Worm (Caenorhabditis elegans) whole organism, L4 larva: ENCODE data around the gene hap-1.
A peak's percentile ranks its signal among the peaks of the same experiment; 100 is the strongest.

ENCODE experiments used
- R02D3.7 ChIP-seq: fragments of 150-350 bp; sonication (generic microtip); optimal IDR thresholded peaks from 3 replicates; lab custom pipeline; 2014; ENCODE audit warnings: missing biosample characterization, missing genetic modification characterization
- T20F7.1 ChIP-seq: fragments of 200-800 bp; sonication (Bioruptor generic); optimal IDR thresholded peaks from 2 replicates; lab custom pipeline; 2018; ENCODE audit warnings: mild to moderate bottlenecking, missing genetic modification characterization, missing compliant biosample characterization
- Y105C5A.15 ChIP-seq: fragments of 200-800 bp; sonication (Bioruptor generic); IDR thresholded peaks from 2 replicates; pipeline ENCODE4 v1.3.6; 2022; ENCODE audit warnings: missing genetic modification characterization, missing compliant biosample characterization
- Y48G9A.11 ChIP-seq: fragments of 200-800 bp; sonication (Bioruptor generic); IDR thresholded peaks from 2 replicates; pipeline ENCODE4 v1.3.6; 2022; ENCODE audit warnings: missing genetic modification reagents, missing genetic modification characterization, missing compliant biosample characterization
- ZK546.5 ChIP-seq, 2 experiments: sonication (generic microtip); optimal IDR thresholded peaks; 2 replicates each; lab custom pipeline; 2017; ENCODE audit warnings: missing biosample characterization in 2 of 2, missing genetic modification characterization in 2 of 2
- ama-1 ChIP-seq: fragments of 150-350 bp; optimal IDR thresholded peaks from 2 replicates; lab custom pipeline; 2014; ENCODE audit warnings: inconsistent platforms, mixed read lengths
- ceh-62 ChIP-seq: sonication (generic microtip); optimal IDR thresholded peaks from 2 replicates; lab custom pipeline; 2017; ENCODE audit warnings: missing biosample characterization, missing genetic modification characterization
- cey-2 ChIP-seq: sonication (generic microtip); optimal IDR thresholded peaks from 3 replicates; lab custom pipeline; 2017; ENCODE audit warnings: missing genetic modification characterization, mild to moderate bottlenecking, missing compliant biosample characterization, antibody characterized with exemption, borderline replicate concordance; ENCODE audit not compliant: insufficient read depth
- dmd-8 ChIP-seq: fragments of 200-800 bp; sonication (Bioruptor generic); IDR thresholded peaks from 2 replicates; pipeline ENCODE4 v1.3.6; 2022; ENCODE audit warnings: missing genetic modification characterization, missing compliant biosample characterization
- dmd-9 ChIP-seq: fragments of 200-800 bp; sonication (Bioruptor generic); IDR thresholded peaks from 2 replicates; pipeline ENCODE4 v1.3.6; 2022; ENCODE audit warnings: missing genetic modification reagents, missing genetic modification characterization, missing compliant biosample characterization
- fkh-10 ChIP-seq: fragments of 150-350 bp; optimal IDR thresholded peaks from 2 replicates; lab custom pipeline; 2014; ENCODE audit warnings: missing biosample characterization, missing genetic modification reagents, missing genetic modification characterization
- hif-1 ChIP-seq, 2 experiments: sonication (generic microtip); optimal IDR thresholded peaks; 2 replicates each; lab custom pipeline; 2016 to 2017; ENCODE audit warnings: missing compliant biosample characterization in 2 of 2, missing genetic modification characterization in 2 of 2, missing genetic modification reagents in 2 of 2, missing genotype in 2 of 2, mild to moderate bottlenecking in 1 of 2
- jun-1 ChIP-seq: fragments of 150-350 bp; optimal IDR thresholded peaks from 2 replicates; lab custom pipeline; 2014; ENCODE audit warnings: missing biosample characterization, missing genetic modification reagents, missing genetic modification characterization
- lim-7 ChIP-seq: fragments of 200-800 bp; sonication (Bioruptor generic); IDR thresholded peaks from 2 replicates; pipeline ENCODE4 v1.3.6; 2022; ENCODE audit warnings: missing genetic modification characterization, missing compliant biosample characterization
- mep-1 ChIP-seq: fragments of 150-350 bp; sonication (generic microtip); optimal IDR thresholded peaks from 3 replicates; lab custom pipeline; 2014; ENCODE audit warnings: missing biosample characterization, missing genetic modification characterization
- mes-2 ChIP-seq: sonication (generic microtip); optimal IDR thresholded peaks from 2 replicates; lab custom pipeline; 2016; ENCODE audit warnings: missing genotype, mild to moderate bottlenecking, missing genetic modification characterization, missing compliant biosample characterization; ENCODE audit not compliant: poor library complexity, severe bottlenecking
- mxl-3 ChIP-seq: fragments of 200-800 bp; sonication (Bioruptor generic); optimal IDR thresholded peaks from 2 replicates; lab custom pipeline; 2018; ENCODE audit warnings: mild to moderate bottlenecking, missing genetic modification characterization, missing compliant biosample characterization
- nhr-11 ChIP-seq: fragments of 150-350 bp; optimal IDR thresholded peaks from 2 replicates; lab custom pipeline; 2014; ENCODE audit warnings: missing biosample characterization, missing genetic modification characterization
- nhr-28 ChIP-seq: fragments of 150-350 bp; optimal IDR thresholded peaks from 2 replicates; lab custom pipeline; 2014; ENCODE audit warnings: missing biosample characterization, missing genetic modification characterization
- nhr-41 ChIP-seq: fragments of 200-800 bp; sonication (Bioruptor generic); IDR thresholded peaks from 2 replicates; pipeline ENCODE4 v1.3.6; 2022; ENCODE audit warnings: missing genetic modification reagents, missing genetic modification characterization, missing compliant biosample characterization
- nhr-77 ChIP-seq: fragments of 150-350 bp; optimal IDR thresholded peaks from 2 replicates; lab custom pipeline; 2014; ENCODE audit warnings: missing biosample characterization, missing genetic modification characterization
- pha-4 ChIP-seq, 2 experiments: fragments of 150-350 bp in 1 of 2; fragments of 200-800 bp in 1 of 2; sonication (Bioruptor generic) in 1 of 2; IDR thresholded peaks in 1 of 2; optimal IDR thresholded peaks in 1 of 2; 2 replicates each; pipeline versions ENCODE4 v1.3.6 to Lab custom; 2014 to 2022; ENCODE audit warnings: missing genetic modification characterization in 2 of 2, missing genetic modification reagents in 2 of 2, missing biosample characterization in 1 of 2, missing compliant biosample characterization in 1 of 2
- php-3 ChIP-seq: fragments of 200-800 bp; sonication (Bioruptor generic); IDR thresholded peaks from 2 replicates; pipeline ENCODE4 v1.3.6; 2022; ENCODE audit warnings: missing genetic modification reagents, missing genetic modification characterization, missing compliant biosample characterization
- rbr-2 ChIP-seq: sonication (generic microtip); optimal IDR thresholded peaks from 2 replicates; lab custom pipeline; 2016; ENCODE audit warnings: missing genotype, missing genetic modification characterization, missing compliant biosample characterization
- snpc-1.2 ChIP-seq: fragments of 200-800 bp; sonication (Bioruptor generic); IDR thresholded peaks from 2 replicates; pipeline ENCODE4 v1.3.6; 2022; ENCODE audit warnings: missing genetic modification reagents, missing genetic modification characterization, missing compliant biosample characterization
- snpc-4 ChIP-seq: fragments of 150-350 bp; optimal IDR thresholded peaks from 2 replicates; lab custom pipeline; 2014; ENCODE audit warnings: missing biosample characterization, missing genetic modification characterization
- unc-62 ChIP-seq, 3 experiments: fragments of 150-350 bp in 1 of 3; sonication (generic microtip); optimal IDR thresholded peaks in 2 of 3; peaks in 1 of 3; 1 replicate in 1 of 3; 2 replicates in 2 of 3; lab custom pipeline; 2014 to 2017; ENCODE audit warnings: missing biosample characterization in 3 of 3, missing genetic modification characterization in 3 of 3, missing genetic modification reagents in 3 of 3, missing genotype in 1 of 3
- zag-1 ChIP-seq: fragments of 150-350 bp; optimal IDR thresholded peaks from 2 replicates; lab custom pipeline; 2014; ENCODE audit warnings: missing biosample characterization, missing genetic modification characterization
- zfp-2 ChIP-seq: sonication (generic microtip); optimal IDR thresholded peaks from 2 replicates; lab custom pipeline; 2016; ENCODE audit warnings: mild to moderate bottlenecking, missing genetic modification characterization, missing compliant biosample characterization
- zfp-3 ChIP-seq: fragments of 200-800 bp; sonication (Bioruptor generic); conservative IDR thresholded peaks from 2 replicates; pipeline ENCODE4 v1.3.6; 2022; ENCODE audit warnings: missing genetic modification reagents, missing genetic modification characterization, missing compliant biosample characterization
- ztf-11 ChIP-seq: fragments of 150-350 bp; optimal IDR thresholded peaks from 2 replicates; lab custom pipeline; 2014; ENCODE audit warnings: missing biosample characterization, missing genetic modification characterization
- ztf-7 ChIP-seq: fragments of 150-350 bp; optimal IDR thresholded peaks from 2 replicates; lab custom pipeline; 2014; ENCODE audit warnings: missing biosample characterization, missing genetic modification characterization

Gene hap-1

ce11 chrIII:5230415-5230814 is 33.3 kb upstream of the hap-1 start, which contains the start of gene prmt-5 (continued):
- no peak for TF ChIP-seq mxl-3 (GFP tag; lab: Kevin White, UChicago)
- no peak for TF ChIP-seq cey-2 (tag; lab: Kevin White, UChicago)
- TF ChIP-seq php-3 (GFP tag; lab: Robert Waterston, UW), result no peak
- no peak for TF ChIP-seq fkh-10 (GFP tag; lab: Kevin White, UChicago)
- TF ChIP-seq R02D3.7, result no peak
- TF ChIP-seq T20F7.1, result peak; percentile 59
- no peak for TF ChIP-seq zfp-2 (tag; lab: Kevin White, UChicago)
- no peak for TF ChIP-seq ztf-7 (tag; lab: Kevin White, UChicago)
- TF ChIP-seq dmd-8 (GFP tag; lab: Robert Waterston, UW), result no peak
- TF ChIP-seq lim-7 (GFP tag; lab: Robert Waterston, UW), result 0 out of 2 replicates have a peak, but pooled peaks have one; percentile 60
- TF ChIP-seq Y105C5A.15 (GFP tag; lab: Robert Waterston, UW), result peak; percentile 76
- no peak for TF ChIP-seq dmd-9 (GFP tag; lab: Robert Waterston, UW)
- no peak for TF ChIP-seq ceh-62 (tag; lab: Kevin White, UChicago)
- no peak for TF ChIP-seq snpc-1.2 (GFP tag; lab: Robert Waterston, UW)
- TF ChIP-seq Y48G9A.11 (GFP tag; lab: Robert Waterston, UW), result peak; percentile 34; the same call in 1 of the 2 replicates
- TF ChIP-seq zag-1 (tag; lab: Kevin White, UChicago), result no peak
- no peak for TF ChIP-seq ZK546.5 (tag; optimal IDR thresholded peaks at IDR 0.05; lab: Kevin White, UChicago)
- TF ChIP-seq ztf-11 (tag; lab: Kevin White, UChicago), result no peak
- TF ChIP-seq hif-1 (tag; optimal IDR thresholded peaks at IDR 0.05; lab: Kevin White, UChicago), result peak in 1 of 2 experiments; percentile 3

- no peak for TF ChIP-seq Y105C5A.15 (GFP tag; lab: Robert Waterston, UW)
- TF ChIP-seq mes-2, result peak; percentile 58
- TF ChIP-seq, all 104 proteins: peak for 1
Observed at ce11 chrIII:5233140-5233539, 30.6 kb upstream of the hap-1 start.

- no peak for TF ChIP-seq ama-1 (lab: Kevin White, UChicago)
Observed at ce11 chrIII:5234312-5234711, 29.4 kb upstream of the hap-1 start, which contains the start of gene mrps-26. mrps-26 (plus strand) TSS chrIII:5234612.

- TF ChIP-seq rbr-2 (tag; lab: Kevin White, UChicago) (no peak), pha-4 (GFP tag; IDR thresholded peaks at IDR 0.05; lab: Robert Waterston, UW) (no peak), pha-4 (tag; optimal IDR thresholded peaks at IDR 0.05; lab: Kevin White, UChicago) (no peak), nhr-28 (tag; lab: Kevin White, UChicago) (peak; percentile 79)
Observed at ce11 chrIII:5236104-5236503, 27.6 kb upstream of the hap-1 start, which contains the start of gene prx-10. prx-10 (plus strand) TSS chrIII:5236404.

- TF ChIP-seq Y48G9A.11 (GFP tag; lab: Robert Waterston, UW), result no peak
- no peak for TF ChIP-seq nhr-77 (tag; lab: Kevin White, UChicago)
- TF ChIP-seq snpc-4, result no peak
- TF ChIP-seq T20F7.1, result no peak
- no peak for TF ChIP-seq zfp-3 (GFP tag; lab: Robert Waterston, UW)
- TF ChIP-seq php-3 (GFP tag; lab: Robert Waterston, UW), result no peak
- no peak for TF ChIP-seq rbr-2 (tag; lab: Kevin White, UChicago)
- no peak for TF ChIP-seq nhr-11 (tag; lab: Kevin White, UChicago)
- TF ChIP-seq dmd-8 (GFP tag; lab: Robert Waterston, UW), result no peak
- no peak for TF ChIP-seq jun-1 (tag; lab: Kevin White, UChicago)
Observed at ce11 chrIII:5241854-5242253, 21.9 kb upstream of the hap-1 start.

ce11 chrIII:5244539-5244938 is 19.2 kb upstream of the hap-1 start, which contains the start of gene cnd-1:
cnd-1 (minus strand) TSS chrIII:5244639.
- TF ChIP-seq unc-62 (GFP tag; optimal IDR thresholded peaks at IDR 0.05 in 1 of 2; lab: Kevin White, UChicago) (peak in 1 of 2 experiments; percentile 58), unc-62 (tag; optimal IDR thresholded peaks at IDR 0.05; lab: Kevin White, UChicago) (no peak), mep-1 (tag; lab: Kevin White, UChicago) (no peak), nhr-41 (GFP tag; lab: Robert Waterston, UW) (no peak)
